Fruit fly (Drosophila melanogaster) whole organism, adult: ENCODE data around the gene Cyp303a1.

Experiments
- CG14711 ChIP-seq: fragments of 200-800 bp; sonication (Bioruptor generic); optimal IDR thresholded peaks from 2 replicates; lab custom pipeline; 2018; ENCODE audit warnings: missing biosample characterization, mild to moderate bottlenecking, missing genetic modification characterization, moderate library complexity
- CG1620 ChIP-seq: fragments of 200-800 bp; sonication (Bioruptor generic); optimal IDR thresholded peaks from 2 replicates; lab custom pipeline; 2016; ENCODE audit warnings: missing biosample characterization, missing genetic modification characterization
- CG33017 ChIP-seq: fragments of 200-800 bp; sonication (Bioruptor generic); optimal IDR thresholded peaks from 2 replicates; lab custom pipeline; 2018; ENCODE audit warnings: missing biosample characterization, mild to moderate bottlenecking, missing genetic modification characterization, moderate library complexity
- Mnt ChIP-seq: fragments of 200-800 bp; sonication (Bioruptor generic); optimal IDR thresholded peaks from 2 replicates; lab custom pipeline; 2016; ENCODE audit warnings: missing biosample characterization, mild to moderate bottlenecking, missing genetic modification characterization
- tj ChIP-seq: fragments of 200-800 bp; sonication (Bioruptor generic); optimal IDR thresholded peaks from 3 replicates; lab custom pipeline; 2017; ENCODE audit warnings: missing biosample characterization, mild to moderate bottlenecking, missing genetic modification characterization, moderate library complexity

dm6 chr2L:16292975-16293501, 945 bp upstream of the Cyp303a1 start, which contains the start of gene CG13258:
- TF ChIP-seq tj (no peak), CG1620 (GFP tag; lab: Kevin White, UChicago) (no peak), Mnt (no peak), CG14711 (tag; lab: Kevin White, UChicago) (no peak), CG33017 (tag; lab: Kevin White, UChicago) (no peak)
